Worm (Caenorhabditis elegans) whole organism, late embryonic: ENCODE data around the gene R11D1.4.

Source experiments
- sox-4 ChIP-seq: sonication (generic microtip); optimal IDR thresholded peaks from 2 replicates; lab custom pipeline; 2017; ENCODE audit warnings: mild to moderate bottlenecking, missing genetic modification characterization, inconsistent platforms, missing compliant biosample characterization
- unc-86 ChIP-seq: sonication (generic microtip); optimal IDR thresholded peaks from 2 replicates; lab custom pipeline; 2016; ENCODE audit warnings: missing genetic modification characterization, missing compliant biosample characterization

- TF ChIP-seq sox-4 = no peak
- no peak for TF ChIP-seq unc-86
Measured at ce11 chrV:12670607-12671006, 43.4 kb downstream of the R11D1.4 start, which contains the start of gene srx-116.
